Worm (Caenorhabditis elegans): ENCODE results near the gene spp-11.

Gene spp-11

DNA sequence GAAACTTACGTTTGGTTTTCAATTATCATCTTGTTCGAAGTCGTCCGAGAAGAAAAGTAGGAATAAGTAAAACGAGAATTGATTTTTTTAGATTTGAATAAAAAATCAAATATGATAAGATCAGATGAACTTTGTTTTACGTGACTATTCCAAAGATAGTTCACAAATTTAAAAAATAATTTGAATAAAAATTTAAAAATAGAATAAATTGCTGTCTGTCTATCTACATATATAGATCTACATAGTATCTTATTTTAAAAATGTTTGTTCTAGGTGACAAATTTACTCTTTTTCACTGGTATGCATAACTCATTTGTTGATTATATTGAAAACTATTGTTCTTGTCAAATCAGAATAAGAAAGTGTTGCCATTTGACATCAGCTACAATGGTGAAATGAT is 19.2 kb downstream of the spp-11 start, which contains the start of gene F58F12.2:
Gene F58F12.2, minus strand, starts transcription at position 101 of the 400 bp plus-strand sequence.
- TF ChIP-seq F13H6.1 (tag; optimal IDR thresholded peaks at IDR 0.05): no peak

DNA sequence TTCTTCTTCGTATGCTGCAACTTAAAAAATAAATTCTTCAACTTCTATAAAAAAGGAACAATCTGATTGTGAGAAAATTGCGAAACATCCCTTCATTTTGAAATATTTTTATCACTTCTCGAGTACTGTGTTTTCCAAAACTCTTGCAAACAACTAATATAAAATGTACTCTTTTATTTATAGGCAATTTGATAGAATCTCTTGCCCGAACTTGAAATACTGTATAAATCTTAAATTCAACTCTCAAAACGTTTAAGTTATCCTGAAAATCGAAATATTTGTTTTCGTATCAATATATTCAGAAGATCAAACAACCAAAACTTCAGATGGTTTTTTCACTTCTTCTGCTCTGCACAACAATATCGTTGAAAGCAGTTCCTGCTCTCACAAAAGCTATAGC is 20.7 kb downstream of the spp-11 start, which contains the start of gene F58F12.4:
Gene F58F12.4, plus strand, starts transcription at position 301 of the 400 bp plus-strand sequence.
- no peak for TF ChIP-seq C08G9.2 (tag; optimal IDR thresholded peaks at IDR 0.05)
- TF ChIP-seq sox-4 (tag; optimal IDR thresholded peaks at IDR 0.05): no peak
- TF ChIP-seq ceh-45 (GFP tag; IDR thresholded peaks at IDR 0.05): no peak
- TF ChIP-seq ceh-48 (tag; optimal IDR thresholded peaks at IDR 0.05): no peak
- TF ChIP-seq C38D4.7 (GFP tag; optimal IDR thresholded peaks at IDR 0.05): no peak
- TF ChIP-seq pqm-1 (tag; optimal IDR thresholded peaks at IDR 0.05): no peak
- no peak for TF ChIP-seq fkh-10 (GFP tag; optimal IDR thresholded peaks at IDR 0.05)
- no peak for TF ChIP-seq unc-86 (tag; optimal IDR thresholded peaks at IDR 0.05)
- no peak for TF ChIP-seq ceh-34 (tag; optimal IDR thresholded peaks at IDR 0.05)
- TF ChIP-seq ztf-16 (tag; optimal IDR thresholded peaks at IDR 0.05): no peak
- TF ChIP-seq tbx-7 (tag; optimal IDR thresholded peaks at IDR 0.05): no peak
- no peak for TF ChIP-seq ceh-22 (tag; optimal IDR thresholded peaks at IDR 0.05)
- no peak for TF ChIP-seq hlh-13 (GFP tag; optimal IDR thresholded peaks at IDR 0.05)
- TF ChIP-seq odd-2 (tag; optimal IDR thresholded peaks at IDR 0.05): no peak
- no peak for TF ChIP-seq ceh-2 (tag; optimal IDR thresholded peaks at IDR 0.05)
- TF ChIP-seq F13H6.1 (tag; optimal IDR thresholded peaks at IDR 0.05): no peak
- no peak for TF ChIP-seq zip-5 (tag; optimal IDR thresholded peaks at IDR 0.05)

DNA sequence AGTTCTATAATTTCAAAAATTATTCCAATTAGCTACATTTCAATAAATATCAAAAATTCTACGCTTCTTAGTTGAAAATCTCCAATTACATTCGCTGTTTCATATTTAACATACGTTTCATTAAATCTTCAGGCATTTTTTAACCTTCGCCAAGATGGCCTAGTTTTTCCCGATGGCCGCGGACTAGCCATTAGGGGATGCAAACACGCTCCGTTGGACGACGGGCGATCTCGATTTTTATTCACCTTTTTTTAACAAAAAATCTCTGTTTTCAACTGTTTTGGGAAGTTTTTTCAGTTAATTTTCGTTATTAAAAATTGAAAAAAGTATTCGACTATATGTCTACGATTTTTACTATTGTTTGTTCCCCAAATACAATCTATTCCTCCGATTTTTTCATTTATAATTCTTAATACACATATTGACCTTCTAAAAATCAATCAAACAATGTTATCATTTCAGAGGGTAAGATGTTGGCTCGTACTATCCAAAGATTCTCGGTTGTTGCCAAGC is 23.9 kb downstream of the spp-11 start, which contains the start of gene F58F12.1:
Gene F58F12.1, plus strand, starts transcription at position 463 of the 513 bp plus-strand sequence.
- no peak for TF ChIP-seq sox-2 (GFP tag; IDR thresholded peaks at IDR 0.05)
- no peak for TF ChIP-seq eyg-1 (tag; optimal IDR thresholded peaks at IDR 0.05)
- TF ChIP-seq ztf-16 (tag; optimal IDR thresholded peaks at IDR 0.05): no peak
- TF ChIP-seq pat-9 (tag; optimal IDR thresholded peaks at IDR 0.05): no peak
- TF ChIP-seq unc-3 (GFP tag; conservative IDR thresholded peaks at IDR 0.05): no peak
- no peak for TF ChIP-seq unc-3 (tag; optimal IDR thresholded peaks at IDR 0.05)
- TF ChIP-seq fax-1 (tag; optimal IDR thresholded peaks at IDR 0.05): peak; percentile 59
- TF ChIP-seq nhr-11 (tag; optimal IDR thresholded peaks at IDR 0.05): no peak
- TF ChIP-seq ceh-14 (tag; optimal IDR thresholded peaks at IDR 0.05): peak; percentile 61
- TF ChIP-seq dmd-4 (tag; optimal IDR thresholded peaks at IDR 0.05; ENCODE audit: borderline replicate concordance): peak; percentile 28
- no peak for TF ChIP-seq pha-4 (tag; optimal IDR thresholded peaks at IDR 0.05)
- TF ChIP-seq F13H6.1 (tag; optimal IDR thresholded peaks at IDR 0.05): peak; percentile 38
- TF ChIP-seq hlh-30 (tag; optimal IDR thresholded peaks at IDR 0.05; ENCODE audit: insufficient read depth): no peak
- TF ChIP-seq hlh-13 (GFP tag; optimal IDR thresholded peaks at IDR 0.05): no peak
- peak; percentile 88 for TF ChIP-seq tbx-2 (tag; optimal IDR thresholded peaks at IDR 0.05)
- no peak for TF ChIP-seq sox-4 (tag; optimal IDR thresholded peaks at IDR 0.05)
- TF ChIP-seq che-1 (tag; optimal IDR thresholded peaks at IDR 0.05): no peak
- no peak for TF ChIP-seq lim-6 (tag; optimal IDR thresholded peaks at IDR 0.05)
- TF ChIP-seq C08G9.2 (tag; optimal IDR thresholded peaks at IDR 0.05): peak; percentile 83
- TF ChIP-seq elt-4 (tag; optimal IDR thresholded peaks at IDR 0.05): no peak
- no peak for TF ChIP-seq ceh-9 (tag; optimal IDR thresholded peaks at IDR 0.05)
- no peak for TF ChIP-seq ceh-24 (tag; optimal IDR thresholded peaks at IDR 0.05)
- peak; percentile 88 for TF ChIP-seq ceh-2 (tag; optimal IDR thresholded peaks at IDR 0.05)
- TF ChIP-seq ahr-1 (tag; optimal IDR thresholded peaks at IDR 0.05): no peak
- TF ChIP-seq ceh-45 (GFP tag; IDR thresholded peaks at IDR 0.05): no peak
- no peak for TF ChIP-seq pax-1 (tag; optimal IDR thresholded peaks at IDR 0.05)
- peak; percentile 31 for TF ChIP-seq ceh-34 (tag; optimal IDR thresholded peaks at IDR 0.05)
- TF ChIP-seq ceh-18 (tag; optimal IDR thresholded peaks at IDR 0.05): peak; percentile 19
- no peak for TF ChIP-seq ttx-3 (tag; optimal IDR thresholded peaks at IDR 0.05)
- TF ChIP-seq gmeb-2 (tag; optimal IDR thresholded peaks at IDR 0.05): peak; percentile 12
- no peak for TF ChIP-seq ceh-19 (GFP tag; optimal IDR thresholded peaks at IDR 0.05)
- no peak for TF ChIP-seq pag-3 (tag; optimal IDR thresholded peaks at IDR 0.05; ENCODE audit: borderline replicate concordance)
- no peak for TF ChIP-seq ceh-22 (tag; optimal IDR thresholded peaks at IDR 0.05)
- no peak for TF ChIP-seq syd-9 (tag; optimal IDR thresholded peaks at IDR 0.05)
- TF ChIP-seq ceh-48 (tag; optimal IDR thresholded peaks at IDR 0.05): no peak
- no peak for TF ChIP-seq odd-2 (tag; optimal IDR thresholded peaks at IDR 0.05)
- TF ChIP-seq dve-1 (tag; optimal IDR thresholded peaks at IDR 0.05): no peak
- TF ChIP-seq madf-2 (tag; optimal IDR thresholded peaks at IDR 0.05): no peak
- no peak for TF ChIP-seq C38D4.7 (GFP tag; optimal IDR thresholded peaks at IDR 0.05)
- TF ChIP-seq K09A11.1 (tag; optimal IDR thresholded peaks at IDR 0.05; ENCODE audit: insufficient read depth): no peak
- TF ChIP-seq hlh-8 (tag; optimal IDR thresholded peaks at IDR 0.05): peak; percentile 71
- TF ChIP-seq ceh-6 (GFP tag; optimal IDR thresholded peaks at IDR 0.05): no peak

Measured in whole organism, late embryonic.